Worm (Caenorhabditis elegans) whole organism, early embryonic: ENCODE data around the gene F58B4.6.

Source experiments
- ama-1 ChIP-seq: fragments of 150-350 bp; optimal IDR thresholded peaks from 2 replicates; lab custom pipeline; 2014
- ceh-36 ChIP-seq: sonication (generic microtip); optimal IDR thresholded peaks from 2 replicates; lab custom pipeline; 2016; ENCODE audit warnings: missing genetic modification characterization, inconsistent platforms, missing compliant biosample characterization
- pes-1 ChIP-seq: fragments of 200-800 bp; sonication (Bioruptor generic); IDR thresholded peaks from 2 replicates; pipeline ENCODE4 v1.3.6; 2022; ENCODE audit warnings: missing genetic modification reagents, missing genetic modification characterization, missing compliant biosample characterization

DNA sequence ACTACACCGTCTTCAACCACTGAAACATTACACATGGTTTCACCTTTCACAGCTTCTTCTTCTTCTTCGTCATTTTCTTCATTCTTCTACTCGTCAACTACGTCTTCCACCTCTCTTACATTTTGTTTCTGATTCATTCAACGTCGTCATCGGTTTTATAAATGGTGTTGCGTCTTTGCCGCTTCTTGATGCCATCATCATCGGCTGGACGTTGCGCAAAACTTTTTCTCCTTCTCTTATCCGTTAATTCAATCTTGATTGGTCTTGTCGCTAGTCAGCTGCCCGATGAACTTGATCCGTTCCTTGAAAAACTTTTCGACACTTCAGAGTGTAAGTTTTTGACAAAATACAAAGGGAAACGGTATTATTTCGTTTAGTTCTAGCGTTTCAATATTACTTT is 26.2 kb upstream of the F58B4.6 start:
- TF ChIP-seq pes-1 (GFP tag; lab: Robert Waterston, UW) (no peak), ama-1 (no peak), ceh-36 (no peak)
